Worm (Caenorhabditis elegans) whole organism, young adult: ENCODE results near the gene hsp-12.2.

Source experiments
- F22D6.2 ChIP-seq: sonication (generic microtip); optimal IDR thresholded peaks from 2 replicates; lab custom pipeline; 2016; ENCODE audit warnings: mild to moderate bottlenecking, missing genetic modification characterization, missing compliant biosample characterization
- F33H1.4 ChIP-seq: fragments of 200-800 bp; sonication (Bioruptor generic); IDR thresholded peaks from 2 replicates; pipeline ENCODE4 v1.3.6; 2022; ENCODE audit warnings: missing genetic modification reagents, missing genetic modification characterization, missing compliant biosample characterization
- F49E8.2 ChIP-seq: sonication (generic microtip); optimal IDR thresholded peaks from 3 replicates; lab custom pipeline; 2017; ENCODE audit warnings: missing genetic modification characterization, mild to moderate bottlenecking, missing compliant biosample characterization, antibody characterized with exemption, moderate library complexity; ENCODE audit not compliant: insufficient read depth
- F52B5.7 ChIP-seq: sonication (generic microtip); optimal IDR thresholded peaks from 2 replicates; lab custom pipeline; 2016; ENCODE audit warnings: mild to moderate bottlenecking, missing genetic modification characterization, missing compliant biosample characterization
- K11D2.4 ChIP-seq: fragments of 200-800 bp; sonication (Bioruptor generic); IDR thresholded peaks from 2 replicates; pipeline ENCODE4 v1.3.6; 2022; ENCODE audit warnings: missing genetic modification reagents, missing genetic modification characterization, missing compliant biosample characterization
- Y53F4B.3 ChIP-seq: fragments of 200-800 bp; sonication (Bioruptor generic); IDR thresholded peaks from 2 replicates; pipeline ENCODE4 v1.3.6; 2022; ENCODE audit warnings: missing genetic modification reagents, missing genetic modification characterization, missing compliant biosample characterization
- Y79H2A.3 ChIP-seq: fragments of 200-800 bp; sonication (Bioruptor generic); conservative IDR thresholded peaks from 2 replicates; pipeline ENCODE4 v1.3.6; 2022; ENCODE audit warnings: missing genetic modification reagents, missing genetic modification characterization, missing compliant biosample characterization
- ama-1 ChIP-seq, 3 experiments: fragments of 150-350 bp in 1 of 3; sonication (generic microtip) in 2 of 3; optimal IDR thresholded peaks; 2 replicates each; lab custom pipeline; 2014 to 2018; ENCODE audit warnings: missing biosample characterization in 2 of 3, missing genetic modification characterization in 2 of 3, missing genetic modification reagents in 2 of 3
- athp-1 ChIP-seq: sonication (generic microtip); optimal IDR thresholded peaks from 2 replicates; lab custom pipeline; 2017; ENCODE audit warnings: mild to moderate bottlenecking, missing genetic modification characterization, missing compliant biosample characterization
- attf-3 ChIP-seq: fragments of 200-800 bp; sonication (Bioruptor generic); conservative IDR thresholded peaks from 2 replicates; pipeline ENCODE4 v1.3.6; 2022; ENCODE audit warnings: missing genetic modification reagents, missing genetic modification characterization, missing compliant biosample characterization
- attf-5 ChIP-seq: fragments of 200-800 bp; sonication (Bioruptor generic); optimal IDR thresholded peaks from 2 replicates; lab custom pipeline; 2018; ENCODE audit warnings: mild to moderate bottlenecking, missing genetic modification characterization, missing compliant biosample characterization
- bed-1 ChIP-seq: fragments of 200-800 bp; sonication (Bioruptor generic); IDR thresholded peaks from 2 replicates; pipeline ENCODE4 v1.3.6; 2022; ENCODE audit warnings: missing genetic modification reagents, missing genetic modification characterization, missing compliant biosample characterization
- ceh-27 ChIP-seq: fragments of 200-800 bp; sonication (Bioruptor generic); optimal IDR thresholded peaks from 2 replicates; lab custom pipeline; 2018; ENCODE audit warnings: mild to moderate bottlenecking, missing genetic modification characterization, moderate library complexity, missing compliant biosample characterization
- ceh-40 ChIP-seq: fragments of 200-800 bp; sonication (Bioruptor generic); IDR thresholded peaks from 2 replicates; pipeline ENCODE4 v1.3.6; 2022; ENCODE audit warnings: missing genetic modification characterization, missing compliant biosample characterization
- ceh-58 ChIP-seq: fragments of 200-800 bp; sonication (Bioruptor generic); IDR thresholded peaks from 2 replicates; pipeline ENCODE4 v1.3.6; 2022; ENCODE audit warnings: missing genetic modification characterization, missing compliant biosample characterization
- efl-1 ChIP-seq: fragments of 150-350 bp; optimal IDR thresholded peaks from 2 replicates; lab custom pipeline; 2014; ENCODE audit warnings: missing biosample characterization, missing genetic modification reagents, missing genetic modification characterization
- egrh-3 ChIP-seq: fragments of 200-800 bp; sonication (Bioruptor generic); IDR thresholded peaks from 2 replicates; pipeline ENCODE4 v1.3.6; 2022; ENCODE audit warnings: missing genetic modification reagents, missing genetic modification characterization, missing compliant biosample characterization
- ekl-4 ChIP-seq: fragments of 200-800 bp; sonication (Bioruptor generic); IDR thresholded peaks from 2 replicates; pipeline ENCODE4 v1.3.6; 2022; ENCODE audit warnings: missing genetic modification reagents, missing genetic modification characterization, missing compliant biosample characterization
- gei-17 ChIP-seq: fragments of 200-800 bp; sonication (Bioruptor generic); optimal IDR thresholded peaks from 2 replicates; lab custom pipeline; 2018; ENCODE audit warnings: mild to moderate bottlenecking, missing genetic modification characterization, missing compliant biosample characterization
- him-1 ChIP-seq: sonication (generic microtip); optimal IDR thresholded peaks from 2 replicates; lab custom pipeline; 2016; ENCODE audit warnings: missing genotype, missing genetic modification reagents, missing genetic modification characterization, missing compliant biosample characterization
- hmg-1.2 ChIP-seq: fragments of 200-800 bp; sonication (Bioruptor generic); IDR thresholded peaks from 2 replicates; pipeline ENCODE4 v1.3.6; 2022; ENCODE audit warnings: missing genetic modification reagents, missing genetic modification characterization, missing compliant biosample characterization
- hrde-1 ChIP-seq: sonication (generic microtip); optimal IDR thresholded peaks from 2 replicates; lab custom pipeline; 2016; ENCODE audit warnings: missing genetic modification characterization, mild to moderate bottlenecking, missing compliant biosample characterization, moderate library complexity, missing genotype, missing genetic modification reagents, borderline replicate concordance
- hsf-1 ChIP-seq: fragments of 200-800 bp; sonication (Bioruptor generic); IDR thresholded peaks from 2 replicates; pipeline ENCODE4 v1.3.6; 2022; ENCODE audit warnings: missing genetic modification reagents, missing genetic modification characterization, missing compliant biosample characterization
- let-526 ChIP-seq: fragments of 200-800 bp; sonication (Bioruptor generic); IDR thresholded peaks from 2 replicates; pipeline ENCODE4 v1.3.6; 2022; ENCODE audit warnings: missing genetic modification reagents, missing genetic modification characterization, missing compliant biosample characterization
- lin-26 ChIP-seq: fragments of 200-800 bp; sonication (Bioruptor generic); IDR thresholded peaks from 2 replicates; pipeline ENCODE4 v1.3.6; 2022; ENCODE audit warnings: missing genetic modification reagents, missing genetic modification characterization, missing compliant biosample characterization
- lir-1 ChIP-seq: fragments of 200-800 bp; sonication (Bioruptor generic); conservative IDR thresholded peaks from 2 replicates; pipeline ENCODE4 v1.3.6; 2022; ENCODE audit warnings: missing genetic modification reagents, missing genetic modification characterization, missing compliant biosample characterization
- madf-3 ChIP-seq: fragments of 200-800 bp; sonication (Bioruptor generic); IDR thresholded peaks from 2 replicates; pipeline ENCODE4 v1.3.6; 2022; ENCODE audit warnings: missing genetic modification reagents, missing genetic modification characterization, missing compliant biosample characterization
- madf-6 ChIP-seq: fragments of 200-800 bp; sonication (Bioruptor generic); IDR thresholded peaks from 2 replicates; pipeline ENCODE4 v1.3.6; 2022; ENCODE audit warnings: missing genetic modification reagents, missing genetic modification characterization, missing compliant biosample characterization
- nhr-27 ChIP-seq: fragments of 200-800 bp; sonication (Bioruptor generic); optimal IDR thresholded peaks from 2 replicates; lab custom pipeline; 2018; ENCODE audit warnings: mild to moderate bottlenecking, missing genetic modification characterization, moderate library complexity, missing compliant biosample characterization
- nhr-80 ChIP-seq: sonication (generic microtip); optimal IDR thresholded peaks from 2 replicates; lab custom pipeline; 2016; ENCODE audit warnings: missing genetic modification characterization, missing compliant biosample characterization
- repo-1 ChIP-seq: sonication (generic microtip); optimal IDR thresholded peaks from 2 replicates; lab custom pipeline; 2017; ENCODE audit warnings: mild to moderate bottlenecking, missing genetic modification characterization, missing compliant biosample characterization
- sdz-38 ChIP-seq: sonication (generic microtip); optimal IDR thresholded peaks from 2 replicates; lab custom pipeline; 2016; ENCODE audit warnings: missing genotype, missing genetic modification characterization, missing compliant biosample characterization
- snpc-1.3 ChIP-seq: sonication (generic microtip); optimal IDR thresholded peaks from 2 replicates; lab custom pipeline; 2017; ENCODE audit warnings: missing genetic modification characterization, mild to moderate bottlenecking, missing compliant biosample characterization, antibody characterized with exemption, moderate library complexity, missing genotype, missing genetic modification reagents; ENCODE audit not compliant: insufficient read depth
- snpc-4 ChIP-seq, 5 experiments: fragments of 150-350 bp in 1 of 5; sonication (generic microtip) in 4 of 5; optimal IDR thresholded peaks; 2 replicates each; lab custom pipeline; 2014 to 2018; ENCODE audit warnings: missing genetic modification characterization in 5 of 5, missing biosample characterization in 3 of 5, antibody characterized with exemption in 2 of 5, mild to moderate bottlenecking in 2 of 5, missing compliant biosample characterization in 2 of 5, missing genotype in 2 of 5, moderate library complexity in 2 of 5, missing genetic modification reagents in 1 of 5
- xnd-1 ChIP-seq: sonication (generic microtip); optimal IDR thresholded peaks from 2 replicates; lab custom pipeline; 2016; ENCODE audit warnings: missing genotype, missing genetic modification reagents, missing genetic modification characterization, missing compliant biosample characterization
- ztf-28 ChIP-seq: fragments of 200-800 bp; sonication (Bioruptor generic); IDR thresholded peaks from 2 replicates; pipeline ENCODE4 v1.3.6; 2022; ENCODE audit warnings: missing genetic modification reagents, missing genetic modification characterization, missing compliant biosample characterization
- ztf-3 ChIP-seq: fragments of 200-800 bp; sonication (Bioruptor generic); optimal IDR thresholded peaks from 2 replicates; lab custom pipeline; 2018; ENCODE audit warnings: mild to moderate bottlenecking, missing genetic modification characterization, missing compliant biosample characterization

Gene hsp-12.2

DNA sequence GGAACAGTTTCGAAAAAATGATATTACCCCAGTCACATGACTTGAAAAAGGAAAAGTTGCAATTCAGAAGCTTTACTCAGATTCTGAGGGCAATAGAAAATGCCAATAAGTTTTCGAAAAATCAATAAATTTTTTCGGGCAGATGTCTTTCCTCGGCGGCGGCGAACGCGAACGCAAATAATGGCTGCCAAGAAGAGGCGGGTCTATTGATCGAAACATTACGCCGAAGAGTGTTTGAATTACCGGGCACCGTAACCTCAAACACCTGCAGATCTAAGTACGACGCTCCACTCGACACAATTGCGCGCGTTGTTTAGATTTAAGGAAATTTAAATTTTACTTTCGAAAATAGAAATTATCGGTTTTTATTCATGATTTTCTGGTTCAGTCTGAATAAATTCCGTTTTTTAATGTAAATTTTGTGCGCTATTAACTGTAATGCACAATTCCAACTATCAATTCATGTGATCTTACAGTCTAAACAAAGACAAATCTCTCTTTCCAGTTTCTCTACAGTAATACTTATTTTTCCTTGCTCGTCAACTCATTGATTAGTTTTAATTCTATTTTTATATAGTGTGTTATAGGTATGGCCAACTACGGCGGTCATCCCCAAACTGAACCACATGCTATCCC is 26.0 kb downstream of the hsp-12.2 start, which contains the start of gene prp-8 (continued):
- no peak for TF ChIP-seq ztf-3
- TF ChIP-seq him-1 (tag; lab: Kevin White, UChicago) = no peak
- TF ChIP-seq attf-3 = peak; percentile 99
- peak; percentile 91 for TF ChIP-seq ceh-27 (GFP tag; lab: Kevin White, UChicago)
- no peak for TF ChIP-seq nhr-27 (tag; lab: Kevin White, UChicago)
- peak; percentile 29; the same call in 1 of the 2 replicates for TF ChIP-seq K11D2.4 (GFP tag; lab: Robert Waterston, UW)
- TF ChIP-seq snpc-1.3 (tag; lab: Kevin White, UChicago) = peak; percentile 3
- no peak for TF ChIP-seq repo-1 (tag; lab: Kevin White, UChicago)
- TF ChIP-seq athp-1 (tag; lab: Kevin White, UChicago) = peak; percentile 71
- peak; percentile 67; the same call in 1 of the 2 replicates for TF ChIP-seq lir-1 (GFP tag; lab: Robert Waterston, UW)
- peak; percentile 57 for TF ChIP-seq F33H1.4
- TF ChIP-seq F52B5.7 (tag; lab: Kevin White, UChicago) = no peak
- TF ChIP-seq let-526 (GFP tag; lab: Robert Waterston, UW) = no peak

ce11 chrIII:8164771-8165170 is 26.9 kb downstream of the hsp-12.2 start:
- no peak for TF ChIP-seq ekl-4 (GFP tag; lab: Robert Waterston, UW)
- no peak for TF ChIP-seq hsf-1 (GFP tag; lab: Robert Waterston, UW)
- no peak for TF ChIP-seq ztf-28 (GFP tag; lab: Robert Waterston, UW)
- TF ChIP-seq xnd-1 (tag; lab: Kevin White, UChicago) = no peak
- TF ChIP-seq ceh-58 (GFP tag; lab: Robert Waterston, UW) = no peak
- no peak for TF ChIP-seq F22D6.2 (tag; lab: Kevin White, UChicago)
- no peak for TF ChIP-seq let-526 (GFP tag; lab: Robert Waterston, UW)
- no peak for TF ChIP-seq efl-1
- no peak for TF ChIP-seq sdz-38 (tag; lab: Kevin White, UChicago)
- no peak for TF ChIP-seq Y53F4B.3
- no peak for TF ChIP-seq gei-17
- TF ChIP-seq hmg-1.2 (GFP tag; lab: Robert Waterston, UW) = no peak
- TF ChIP-seq nhr-80 (tag; lab: Kevin White, UChicago) = no peak
- no peak for TF ChIP-seq ceh-40 (GFP tag; lab: Robert Waterston, UW)
- TF ChIP-seq egrh-3 (GFP tag; lab: Robert Waterston, UW) = no peak

- peak; percentile 41; the same call in 1 of the 2 replicates for TF ChIP-seq lin-26 (GFP tag; lab: Robert Waterston, UW)
- TF ChIP-seq snpc-4 (GFP tag; optimal IDR thresholded peaks at IDR 0.05; lab: Kevin White, UChicago) = peak; percentile 10
- no peak for TF ChIP-seq snpc-4 (tag; optimal IDR thresholded peaks at IDR 0.05; lab: Kevin White, UChicago)
- TF ChIP-seq madf-3 (GFP tag; lab: Robert Waterston, UW) = 0 out of 2 replicates have a peak, but pooled peaks have one; percentile 22
- no peak for TF ChIP-seq bed-1 (GFP tag; lab: Robert Waterston, UW)
- peak; percentile 9 for TF ChIP-seq F49E8.2
- no peak for TF ChIP-seq attf-5 (GFP tag; lab: Kevin White, UChicago)
- no peak for TF ChIP-seq ama-1 (optimal IDR thresholded peaks at IDR 0.05; lab: Kevin White, UChicago)
- peak in 1 of 2 experiments; percentile 56 for TF ChIP-seq ama-1 (GFP tag; optimal IDR thresholded peaks at IDR 0.05; lab: Kevin White, UChicago)
- no peak for TF ChIP-seq egrh-3 (GFP tag; lab: Robert Waterston, UW)
- peak; percentile 17 for TF ChIP-seq hrde-1 (tag; lab: Kevin White, UChicago)
- TF ChIP-seq Y79H2A.3 (GFP tag; lab: Robert Waterston, UW) = 0 out of 2 replicates have a peak, but pooled peaks have one; percentile 31
- peak; percentile 23; the same call in 1 of the 2 replicates for TF ChIP-seq madf-6 (GFP tag; lab: Robert Waterston, UW)
- peak; percentile 14; the same call in 1 of the 2 replicates for TF ChIP-seq hsf-1 (GFP tag; lab: Robert Waterston, UW)
These were observed 34.8 kb downstream of the hsp-12.2 start for ce11 chrIII:8172609-8173133.
